Worm (Caenorhabditis elegans): ENCODE measurements around the gene hir-1.

ce11 chrV:5509966-5510365, 12.0 kb upstream of the hir-1 start:
- TF ChIP-seq nhr-12 (tag; optimal IDR thresholded peaks at IDR 0.05), result no peak
- TF ChIP-seq elt-3 (tag; optimal IDR thresholded peaks at IDR 0.05), result no peak
- TF ChIP-seq blmp-1 (tag; optimal IDR thresholded peaks at IDR 0.05), result no peak
- no peak for TF ChIP-seq ces-1 (GFP tag; optimal IDR thresholded peaks at IDR 0.05)
- TF ChIP-seq lsy-2 (tag; optimal IDR thresholded peaks at IDR 0.05), result no peak
- no peak for TF ChIP-seq unc-62 (GFP tag; optimal IDR thresholded peaks at IDR 0.05)
- TF ChIP-seq pha-4 (tag; optimal IDR thresholded peaks at IDR 0.05), result no peak
- TF ChIP-seq elt-1 (tag; optimal IDR thresholded peaks at IDR 0.05; ENCODE audit: borderline replicate concordance, insufficient read depth), result no peak

Measured in whole organism, mixed stage, embryonic.